Fruit fly (Drosophila melanogaster) S2 (cell line): ENCODE measurements around the gene Tsf2.

Source experiments
- CG8478 ChIP-seq: fragments of >200 bp; optimal IDR thresholded peaks from 2 replicates; lab custom pipeline; 2018
- CTCF ChIP-seq, 2 experiments: fragments of >200 bp; optimal IDR thresholded peaks; 2 replicates each; lab custom pipeline; 2018

dm6 chr3L:12565422-12565821 is 31.9 kb upstream of the Tsf2 start:
- TF ChIP-seq CG8478 (lab: Kevin White, UChicago) (no peak), CTCF (optimal IDR thresholded peaks at IDR 0.05; lab: Kevin White, UChicago) (no peak)
